Fruit fly (Drosophila melanogaster) whole organism, embryonic: ENCODE data around the gene CG10710.

ENCODE experiments used
- Abd-B ChIP-seq: fragments of 200-800 bp; sonication (Bioruptor generic); optimal IDR thresholded peaks from 2 replicates; lab custom pipeline; 2018; ENCODE audit warnings: missing biosample characterization, mild to moderate bottlenecking, missing genetic modification characterization, moderate library complexity
- CG10147 ChIP-seq: fragments of 200-800 bp; sonication (Bioruptor generic); optimal IDR thresholded peaks from 2 replicates; lab custom pipeline; 2019; ENCODE audit warnings: missing biosample characterization, mild to moderate bottlenecking, missing genetic modification characterization, moderate library complexity
- CG10462 ChIP-seq: fragments of 200-800 bp; sonication (Bioruptor generic); optimal IDR thresholded peaks from 2 replicates; lab custom pipeline; 2016; ENCODE audit warnings: missing biosample characterization, missing genetic modification characterization
- CG10565 ChIP-seq: fragments of 200-800 bp; sonication (Bioruptor generic); optimal IDR thresholded peaks from 3 replicates; lab custom pipeline; 2016; ENCODE audit warnings: missing biosample characterization, mild to moderate bottlenecking, missing genetic modification characterization
- CG10959 ChIP-seq: fragments of 200-800 bp; sonication (Bioruptor generic); IDR thresholded peaks from 2 replicates; pipeline ENCODE4 v1.3.6; 2022; ENCODE audit warnings: missing biosample characterization, missing genetic modification characterization
- CG12104 ChIP-seq: fragments of 200-800 bp; sonication (Bioruptor generic); optimal IDR thresholded peaks from 3 replicates; lab custom pipeline; 2016; ENCODE audit warnings: missing biosample characterization, missing genetic modification characterization
- CG13296 ChIP-seq: fragments of 200-800 bp; sonication (Bioruptor generic); optimal IDR thresholded peaks from 3 replicates; lab custom pipeline; 2018; ENCODE audit warnings: missing biosample characterization, mild to moderate bottlenecking, missing genetic modification characterization
- CG2875 ChIP-seq: fragments of 200-800 bp; sonication (Bioruptor generic); optimal IDR thresholded peaks from 2 replicates; lab custom pipeline; 2017; ENCODE audit warnings: missing biosample characterization, mild to moderate bottlenecking, missing genetic modification characterization, missing genetic modification reagents
- CG32772 ChIP-seq: fragments of 200-800 bp; sonication (Bioruptor generic); IDR thresholded peaks from 2 replicates; pipeline ENCODE4 v1.3.6; 2022; ENCODE audit warnings: missing biosample characterization, missing genetic modification characterization
- CG3838 ChIP-seq: fragments of 200-800 bp; sonication (Bioruptor generic); optimal IDR thresholded peaks from 3 replicates; lab custom pipeline; 2016; ENCODE audit warnings: missing biosample characterization, missing genetic modification characterization
- CG42726 ChIP-seq: fragments of 200-800 bp; sonication (Bioruptor generic); IDR thresholded peaks from 2 replicates; pipeline ENCODE4 v1.3.6; 2022; ENCODE audit warnings: missing biosample characterization, missing genetic modification characterization; ENCODE audit not compliant: partially characterized antibody
- CG4820 ChIP-seq: fragments of 200-800 bp; sonication (Bioruptor generic); optimal IDR thresholded peaks from 3 replicates; lab custom pipeline; 2016; ENCODE audit warnings: missing biosample characterization, missing genetic modification characterization
- CG7357 ChIP-seq: fragments of 200-800 bp; sonication (Bioruptor generic); IDR thresholded peaks from 3 replicates; pipeline ENCODE4 v1.3.6; 2022; ENCODE audit warnings: missing biosample characterization, missing genetic modification characterization
- CG8359 ChIP-seq: fragments of 200-800 bp; sonication (Bioruptor generic); optimal IDR thresholded peaks from 2 replicates; lab custom pipeline; 2017; ENCODE audit warnings: missing biosample characterization, mild to moderate bottlenecking, missing genetic modification characterization, borderline replicate concordance
- Camta ChIP-seq: fragments of 200-800 bp; sonication (Bioruptor generic); optimal IDR thresholded peaks from 2 replicates; lab custom pipeline; 2016; ENCODE audit warnings: missing biosample characterization, missing genetic modification characterization
- CoRest ChIP-seq: fragments of 200-800 bp; sonication (Bioruptor generic); optimal IDR thresholded peaks from 3 replicates; lab custom pipeline; 2018; ENCODE audit warnings: missing biosample characterization, mild to moderate bottlenecking, missing genetic modification characterization, moderate library complexity
- Dad ChIP-seq: fragments of 200-800 bp; sonication (Bioruptor generic); optimal IDR thresholded peaks from 3 replicates; lab custom pipeline; 2016; ENCODE audit warnings: missing biosample characterization, missing genetic modification characterization
- Dfd ChIP-seq, 2 experiments: fragments of >200 bp; optimal IDR thresholded peaks; 2 replicates each; lab custom pipeline; 2017; ENCODE audit warnings: missing biosample characterization in 2 of 2, missing genetic modification characterization in 2 of 2
- Dref ChIP-seq: fragments of 200-800 bp; sonication (Bioruptor generic); IDR thresholded peaks from 2 replicates; pipeline ENCODE4 v1.3.6; 2022; ENCODE audit warnings: missing biosample characterization, missing genetic modification characterization
- Fer3 ChIP-seq: fragments of 200-800 bp; sonication (Bioruptor generic); optimal IDR thresholded peaks from 2 replicates; lab custom pipeline; 2018; ENCODE audit warnings: missing biosample characterization, mild to moderate bottlenecking, missing genetic modification characterization, moderate library complexity
- Hr39 ChIP-seq: fragments of >200 bp; optimal IDR thresholded peaks from 2 replicates; lab custom pipeline; 2017
- Hr78 ChIP-seq, 2 experiments: fragments of 200-800 bp in 1 of 2; fragments of >200 bp in 1 of 2; sonication (Bioruptor generic) in 1 of 2; optimal IDR thresholded peaks; 2 replicates each; lab custom pipeline; 2017 to 2019; ENCODE audit warnings: missing biosample characterization in 2 of 2, missing genetic modification characterization in 2 of 2, mild to moderate bottlenecking in 1 of 2, moderate library complexity in 1 of 2
- Mad ChIP-seq: fragments of 200-800 bp; sonication (Bioruptor generic); optimal IDR thresholded peaks from 2 replicates; lab custom pipeline; 2016; ENCODE audit warnings: missing biosample characterization, missing genetic modification characterization
- NfI ChIP-seq: fragments of 200-800 bp; sonication (Bioruptor generic); optimal IDR thresholded peaks from 3 replicates; lab custom pipeline; 2018; ENCODE audit warnings: missing biosample characterization, mild to moderate bottlenecking, missing genetic modification characterization, moderate library complexity
- Opbp ChIP-seq: fragments of 200-800 bp; sonication (Bioruptor generic); IDR thresholded peaks from 3 replicates; pipeline ENCODE4 v1.3.6; 2022; ENCODE audit warnings: missing biosample characterization, missing genetic modification characterization; ENCODE audit not compliant: partially characterized antibody
- Sin3A ChIP-seq: fragments of >200 bp; optimal IDR thresholded peaks from 2 replicates; lab custom pipeline; 2018
- Spps ChIP-seq: fragments of 200-800 bp; sonication (Bioruptor generic); optimal IDR thresholded peaks from 2 replicates; lab custom pipeline; 2018; ENCODE audit warnings: missing biosample characterization, mild to moderate bottlenecking, missing genetic modification characterization
- Ssrp ChIP-seq: fragments of 200-800 bp; sonication (Bioruptor generic); optimal IDR thresholded peaks from 2 replicates; lab custom pipeline; 2018; ENCODE audit warnings: missing biosample characterization, mild to moderate bottlenecking, missing genetic modification characterization, moderate library complexity
- abd-A ChIP-seq: fragments of 200-800 bp; sonication (Bioruptor generic); optimal IDR thresholded peaks from 3 replicates; lab custom pipeline; 2019; ENCODE audit warnings: missing biosample characterization, mild to moderate bottlenecking, missing genetic modification characterization, moderate library complexity
- bbx ChIP-seq: fragments of 200-800 bp; sonication (Bioruptor generic); IDR thresholded peaks from 2 replicates; pipeline ENCODE4 v1.3.6; 2022; ENCODE audit warnings: missing biosample characterization, missing genetic modification characterization; ENCODE audit not compliant: partially characterized antibody
- bigmax ChIP-seq: fragments of 200-800 bp; sonication (Bioruptor generic); optimal IDR thresholded peaks from 2 replicates; lab custom pipeline; 2018; ENCODE audit warnings: missing biosample characterization, mild to moderate bottlenecking, missing genetic modification characterization
- br ChIP-seq: fragments of >200 bp; optimal IDR thresholded peaks from 2 replicates; lab custom pipeline; 2017
- chif ChIP-seq, 2 experiments: fragments of 200-800 bp; sonication (Bioruptor generic); optimal IDR thresholded peaks; 3 replicates each; lab custom pipeline; 2016; ENCODE audit warnings: missing biosample characterization in 2 of 2, missing genetic modification characterization in 2 of 2
- chinmo ChIP-seq: fragments of 200-800 bp; sonication (Bioruptor generic); IDR thresholded peaks from 4 replicates; pipeline ENCODE4 v1.3.6; 2022; ENCODE audit warnings: missing biosample characterization, missing genetic modification characterization; ENCODE audit not compliant: partially characterized antibody
- crp ChIP-seq, 2 experiments: fragments of 200-800 bp; sonication (Bioruptor generic); optimal IDR thresholded peaks; 2 replicates in 1 of 2; 3 replicates in 1 of 2; lab custom pipeline; 2017; ENCODE audit warnings: missing biosample characterization in 2 of 2, missing genetic modification characterization in 2 of 2, mild to moderate bottlenecking in 1 of 2, moderate library complexity in 1 of 2
- dati ChIP-seq: fragments of 200-800 bp; sonication (Bioruptor generic); IDR thresholded peaks from 2 replicates; pipeline ENCODE4 v1.3.6; 2022; ENCODE audit warnings: missing biosample characterization, missing genetic modification characterization
- fru ChIP-seq: fragments of >200 bp; optimal IDR thresholded peaks from 2 replicates; lab custom pipeline; 2017
- fu2 ChIP-seq: fragments of 200-800 bp; sonication (Bioruptor generic); optimal IDR thresholded peaks from 2 replicates; lab custom pipeline; 2016; ENCODE audit warnings: missing biosample characterization, missing genetic modification characterization
- insv ChIP-seq, 2 experiments: fragments of 200-800 bp; sonication (Bioruptor generic); optimal IDR thresholded peaks; 3 replicates each; lab custom pipeline; 2016 to 2018; ENCODE audit warnings: missing biosample characterization in 2 of 2, missing genetic modification characterization in 2 of 2
- lov ChIP-seq, 2 experiments: fragments of 200-800 bp in 1 of 2; fragments of >200 bp in 1 of 2; sonication (Bioruptor generic) in 1 of 2; IDR thresholded peaks in 1 of 2; optimal IDR thresholded peaks in 1 of 2; 2 replicates in 1 of 2; 3 replicates in 1 of 2; pipeline versions ENCODE4 v1.3.6 to Lab custom; 2017 to 2022; ENCODE audit warnings: missing biosample characterization in 1 of 2, missing genetic modification characterization in 1 of 2
- maf-S ChIP-seq: fragments of 200-800 bp; sonication (Bioruptor generic); optimal IDR thresholded peaks from 2 replicates; lab custom pipeline; 2016; ENCODE audit warnings: missing biosample characterization, missing genetic modification characterization
- onecut ChIP-seq: fragments of 200-800 bp; sonication (Bioruptor generic); IDR thresholded peaks from 2 replicates; pipeline ENCODE4 v1.3.6; 2022; ENCODE audit warnings: missing biosample characterization, missing genetic modification characterization
- prd ChIP-seq, 3 experiments: fragments of >200 bp in 2 of 3; fragments of 200-800 bp in 1 of 3; sonication (Bioruptor generic) in 1 of 3; optimal IDR thresholded peaks in 2 of 3; IDR thresholded peaks in 1 of 3; 2 replicates in 2 of 3; 3 replicates in 1 of 3; pipeline versions ENCODE4 v1.3.6 to Lab custom; 2017 to 2022; ENCODE audit warnings: missing biosample characterization in 1 of 3, missing genetic modification characterization in 1 of 3
- sob ChIP-seq: fragments of 200-800 bp; sonication (Bioruptor generic); IDR thresholded peaks from 2 replicates; pipeline ENCODE4 v1.3.6; 2022; ENCODE audit warnings: missing biosample characterization, missing genetic modification characterization
- sr ChIP-seq: fragments of 200-800 bp; sonication (Bioruptor generic); IDR thresholded peaks from 3 replicates; pipeline ENCODE4 v1.3.6; 2022; ENCODE audit warnings: missing biosample characterization, missing genetic modification characterization
- unc-4 ChIP-seq: fragments of 200-800 bp; sonication (Bioruptor generic); IDR thresholded peaks from 2 replicates; pipeline ENCODE4 v1.3.6; 2022; ENCODE audit warnings: missing biosample characterization, missing genetic modification characterization; ENCODE audit not compliant: partially characterized antibody
- usp ChIP-seq: fragments of >200 bp; optimal IDR thresholded peaks from 2 replicates; lab custom pipeline; 2017; ENCODE audit warnings: missing biosample characterization, missing genetic modification characterization
- vvl ChIP-seq: fragments of 200-800 bp; sonication (Bioruptor generic); IDR thresholded peaks from 2 replicates; pipeline ENCODE4 v1.3.6; 2022; ENCODE audit warnings: missing biosample characterization, missing genetic modification characterization
- zen2 ChIP-seq: fragments of 200-800 bp; sonication (Bioruptor generic); IDR thresholded peaks from 3 replicates; pipeline ENCODE4 v1.3.6; 2022; ENCODE audit warnings: missing biosample characterization, missing genetic modification characterization; ENCODE audit not compliant: partially characterized antibody

Gene CG10710

DNA sequence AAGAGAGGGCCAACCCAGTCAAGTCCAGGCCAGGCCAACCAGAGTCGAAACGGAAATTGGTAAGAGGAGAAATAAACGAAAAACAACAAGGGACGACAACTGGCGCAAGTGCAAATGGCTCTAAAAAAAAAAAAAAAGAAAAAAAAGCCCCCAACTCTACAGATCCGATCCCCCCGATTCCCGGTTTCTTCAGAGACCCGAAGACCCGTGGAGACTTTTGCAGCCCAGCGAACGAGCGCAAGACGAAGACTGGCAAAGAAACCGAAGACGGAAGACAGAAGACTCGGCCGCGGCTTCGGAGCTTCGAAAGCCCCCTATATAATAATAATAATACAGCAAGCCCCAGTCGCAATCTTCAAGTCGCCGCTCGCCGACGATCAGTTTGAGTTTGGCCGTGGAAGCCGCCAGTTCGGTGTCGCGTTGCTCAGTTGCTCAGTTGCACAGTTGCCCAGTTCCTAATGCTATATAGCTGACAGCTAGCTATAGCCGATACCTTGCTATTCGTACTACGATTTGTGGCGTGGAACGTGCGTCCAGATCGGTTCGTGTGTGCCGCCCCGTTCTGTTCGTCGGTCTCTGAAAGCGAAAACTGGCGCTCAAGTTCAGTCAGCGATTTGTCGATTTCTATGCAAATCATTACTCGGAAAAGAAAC, 24.9 kb downstream of the CG10710 start (continued):
- TF ChIP-seq Fer3 (tag; lab: Kevin White, UChicago), result no peak
- no peak for TF ChIP-seq CG4820 (GFP tag; lab: Kevin White, UChicago)
- TF ChIP-seq usp (GFP tag; lab: Kevin White, UChicago), result no peak
- TF ChIP-seq CG12104 (GFP tag; lab: Kevin White, UChicago), result no peak
- no peak for TF ChIP-seq Hr39 (lab: Kevin White, UChicago)
- TF ChIP-seq Spps (tag; lab: Kevin White, UChicago), result no peak
- TF ChIP-seq crp (GFP tag; optimal IDR thresholded peaks at IDR 0.05; lab: Kevin White, UChicago), result no peak
- TF ChIP-seq Dref (GFP tag; lab: Robert Waterston, UW), result no peak
- TF ChIP-seq Dad, result no peak
- no peak for TF ChIP-seq Opbp
- no peak for TF ChIP-seq CG3838
- TF ChIP-seq Hr78 (GFP tag; optimal IDR thresholded peaks at IDR 0.05; lab: Kevin White, UChicago), result no peak
- TF ChIP-seq abd-A (tag; lab: Kevin White, UChicago), result peak; percentile 82
- TF ChIP-seq CoRest, result no peak
- TF ChIP-seq NfI (GFP tag; lab: Kevin White, UChicago), result no peak
- peak; percentile 1 for TF ChIP-seq CG13296
- no peak for TF ChIP-seq CG10565 (GFP tag; lab: Kevin White, UChicago)
- no peak for TF ChIP-seq fu2 (GFP tag; lab: Kevin White, UChicago)
- TF ChIP-seq vvl (GFP tag; lab: Robert Waterston, UW), result peak; percentile 53
- no peak for TF ChIP-seq CG2875 (GFP tag; lab: Kevin White, UChicago)
- peak; percentile 64; the same call in 1 of the 4 replicates for TF ChIP-seq chinmo (GFP tag; lab: Robert Waterston, UW)
- no peak for TF ChIP-seq fru (lab: Kevin White, UChicago)
- no peak for TF ChIP-seq CG32772 (GFP tag; lab: Robert Waterston, UW)
- TF ChIP-seq Ssrp (tag; lab: Kevin White, UChicago), result no peak
- TF ChIP-seq bbx (GFP tag; lab: Robert Waterston, UW), result peak; percentile 34; the same call in 1 of the 2 replicates
- TF ChIP-seq br, result no peak
- no peak for TF ChIP-seq prd (optimal IDR thresholded peaks at IDR 0.05; lab: Kevin White, UChicago)
- TF ChIP-seq prd (GFP tag; IDR thresholded peaks at IDR 0.05; lab: Robert Waterston, UW), result no peak
- TF ChIP-seq Mad, result no peak
- no peak for TF ChIP-seq chif (GFP tag; optimal IDR thresholded peaks at IDR 0.05; lab: Kevin White, UChicago)
- no peak for TF ChIP-seq CG10959 (GFP tag; lab: Robert Waterston, UW)
- TF ChIP-seq lov (optimal IDR thresholded peaks at IDR 0.05; lab: Kevin White, UChicago), result no peak
- no peak for TF ChIP-seq lov (GFP tag; IDR thresholded peaks at IDR 0.05; lab: Robert Waterston, UW)
- no peak for TF ChIP-seq insv (GFP tag; optimal IDR thresholded peaks at IDR 0.05; lab: Kevin White, UChicago)
- no peak for TF ChIP-seq CG7357
- no peak for TF ChIP-seq maf-S (GFP tag; lab: Kevin White, UChicago)
- no peak for TF ChIP-seq CG8359 (GFP tag; lab: Kevin White, UChicago)
- TF ChIP-seq CG10147 (GFP tag; lab: Kevin White, UChicago), result no peak
- TF ChIP-seq Abd-B (GFP tag; lab: Kevin White, UChicago), result no peak
- no peak for TF ChIP-seq onecut (GFP tag; lab: Robert Waterston, UW)
- TF ChIP-seq dati (GFP tag; lab: Robert Waterston, UW), result no peak
- TF ChIP-seq Dfd (GFP tag; optimal IDR thresholded peaks at IDR 0.05; lab: Kevin White, UChicago), result no peak
- no peak for TF ChIP-seq CG10462
- TF ChIP-seq sob (GFP tag; lab: Robert Waterston, UW), result no peak
- peak; percentile 46; the same call in 1 of the 2 replicates for TF ChIP-seq CG42726 (GFP tag; lab: Robert Waterston, UW)
- TF ChIP-seq zen2 (GFP tag; lab: Robert Waterston, UW), result 0 out of 3 replicates have a peak, but pooled peaks have one; percentile 43
- no peak for TF ChIP-seq Camta (GFP tag; lab: Kevin White, UChicago)
- TF ChIP-seq unc-4, result 0 out of 2 replicates have a peak, but pooled peaks have one; percentile 24
- TF ChIP-seq bigmax (GFP tag; lab: Kevin White, UChicago), result no peak
- 0 out of 3 replicates have a peak, but pooled peaks have one; percentile 15 for TF ChIP-seq sr (GFP tag; lab: Robert Waterston, UW)
- no peak for TF ChIP-seq Sin3A
